In the genomic region with DNA sequence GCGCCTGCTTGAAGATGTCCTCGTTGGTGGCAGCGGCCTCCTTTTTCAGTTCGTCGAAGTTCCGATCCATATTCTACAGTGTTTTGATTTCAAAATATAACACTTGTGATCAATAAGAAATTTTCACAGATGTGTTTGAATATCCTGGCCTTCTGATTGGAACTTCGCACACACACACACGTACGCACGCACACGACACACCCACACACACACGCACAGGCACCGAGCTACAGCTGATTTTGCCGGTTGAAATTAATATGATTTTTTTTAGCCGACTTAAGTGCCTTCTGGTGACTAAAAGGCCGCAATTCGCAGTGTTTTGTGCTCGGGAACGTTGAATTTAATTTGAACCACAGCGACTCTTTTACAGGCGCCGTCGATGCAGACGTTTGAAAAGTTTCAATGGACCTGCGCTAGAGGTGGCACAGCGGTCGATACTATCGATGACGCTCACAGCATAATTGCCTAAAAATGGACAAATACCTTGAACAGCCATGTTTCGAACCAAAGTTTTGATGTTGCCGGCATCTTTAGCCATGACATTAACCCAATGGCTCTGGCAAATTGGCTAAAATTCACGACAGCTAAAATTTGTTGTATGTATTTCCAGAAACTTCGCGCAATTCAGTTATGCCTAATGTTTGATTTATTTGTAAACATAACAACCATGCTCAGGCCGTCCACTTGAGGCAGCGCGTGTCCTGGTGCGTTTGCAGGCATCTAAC, we compare ENCODE assay signal across 4 fruit fly cellular contexts.
TF ChIP-seq lines count a peak whose summit lies in the region.

A gene (minus strand): TSS at position 415 of the 725 bp plus-strand sequence.

TF ChIP-seq in whole organism, adult, 20 proteins besides CTCF, POLR2A, EP300 and RAD21 (continued from another document):
- peak; percentile 22 for TF ChIP-seq pad (GFP tag; optimal IDR thresholded peaks at IDR 0.05; lab: Kevin White, UChicago)
- no peak for TF ChIP-seq CG5204 (GFP tag; optimal IDR thresholded peaks at IDR 0.05; lab: Kevin White, UChicago)
- no peak for TF ChIP-seq CG7045 (GFP tag; optimal IDR thresholded peaks at IDR 0.05; lab: Kevin White, UChicago)
- peak; percentile 33 for TF ChIP-seq CG14711 (tag; optimal IDR thresholded peaks at IDR 0.05; lab: Kevin White, UChicago)

TF ChIP-seq in whole organism, embryonic, 481 proteins besides CTCF, POLR2A, EP300 and RAD21 (continued from another document and continues in another):
- TF ChIP-seq gce (GFP tag; IDR thresholded peaks at IDR 0.05; lab: Robert Waterston, UW) (no peak), CG42726 (GFP tag; IDR thresholded peaks at IDR 0.05; lab: Robert Waterston, UW; ENCODE audit: partially characterized antibody) (peak; percentile 95), hb (GFP tag; IDR thresholded peaks at IDR 0.05; lab: Robert Waterston, UW; ENCODE audit: partially characterized antibody) (peak; percentile 79), tup (GFP tag; optimal IDR thresholded peaks at IDR 0.05; lab: Kevin White, UChicago) (no peak), CG10462 (GFP tag; optimal IDR thresholded peaks at IDR 0.05; lab: Kevin White, UChicago) (no peak), pan (optimal IDR thresholded peaks at IDR 0.05; lab: Kevin White, UChicago) (no peak), pan (GFP tag; optimal IDR thresholded peaks at IDR 0.05 in 1 of 2, IDR thresholded peaks at IDR 0.05 in 1 of 2) (peak in 1 of 2 experiments; percentile 88), croc (GFP tag; conservative IDR thresholded peaks at IDR 0.05; lab: Robert Waterston, UW) (no peak), gsb (GFP tag; IDR thresholded peaks at IDR 0.05; lab: Robert Waterston, UW) (no peak), E2f1 (GFP tag; IDR thresholded peaks at IDR 0.05; lab: Robert Waterston, UW) (no peak), CG11695 (GFP tag; IDR thresholded peaks at IDR 0.05; lab: Robert Waterston, UW) (no peak), tio (GFP tag; optimal IDR thresholded peaks at IDR 0.05; lab: Kevin White, UChicago) (no peak), GATAe (GFP tag; conservative IDR thresholded peaks at IDR 0.05; lab: Robert Waterston, UW) (no peak), CG10321 (GFP tag; IDR thresholded peaks at IDR 0.05; lab: Robert Waterston, UW) (no peak), CG11456 (GFP tag; IDR thresholded peaks at IDR 0.05; lab: Robert Waterston, UW) (no peak), br (optimal IDR thresholded peaks at IDR 0.05; lab: Kevin White, UChicago) (no peak), CG6689 (GFP tag; IDR thresholded peaks at IDR 0.05; lab: Robert Waterston, UW) (no peak), CG6272 (GFP tag; IDR thresholded peaks at IDR 0.05; lab: Robert Waterston, UW) (0 out of 2 replicates have a peak, but pooled peaks have one; percentile 46), hth (optimal IDR thresholded peaks at IDR 0.05; lab: Kevin White, UChicago) (no peak), CG12104 (GFP tag; optimal IDR thresholded peaks at IDR 0.05; lab: Kevin White, UChicago) (no peak), CG14710 (tag; optimal IDR thresholded peaks at IDR 0.05; lab: Kevin White, UChicago) (peak; percentile 68), eve (GFP tag; optimal IDR thresholded peaks at IDR 0.05; lab: Kevin White, UChicago) (no peak), slbo (GFP tag; IDR thresholded peaks at IDR 0.05; lab: Robert Waterston, UW) (peak; percentile 51; the same call in 1 of the 2 replicates), CG11247 (GFP tag; IDR thresholded peaks at IDR 0.05; lab: Robert Waterston, UW) (no peak), CG30020 (tag; optimal IDR thresholded peaks at IDR 0.05; lab: Kevin White, UChicago) (peak; percentile 22), vnd (GFP tag; IDR thresholded peaks at IDR 0.05; lab: Robert Waterston, UW; ENCODE audit: partially characterized antibody) (peak; percentile 80), Aef1 (GFP tag; IDR thresholded peaks at IDR 0.05; lab: Robert Waterston, UW) (0 out of 3 replicates have a peak, but pooled peaks have one; percentile 26), CG10959 (GFP tag; IDR thresholded peaks at IDR 0.05; lab: Robert Waterston, UW) (no peak), lilli (GFP tag; optimal IDR thresholded peaks at IDR 0.05; lab: Kevin White, UChicago) (peak; percentile 32), Rfx (GFP tag; IDR thresholded peaks at IDR 0.05; lab: Robert Waterston, UW) (peak; percentile 50; the same call in 1 of the 2 replicates), CG7271 (tag; optimal IDR thresholded peaks at IDR 0.05; lab: Kevin White, UChicago) (no peak), CG15696 (tag; optimal IDR thresholded peaks at IDR 0.05; lab: Kevin White, UChicago) (no peak), ERR (GFP tag; optimal IDR thresholded peaks at IDR 0.05; lab: Kevin White, UChicago) (peak; percentile 44), z (GFP tag; IDR thresholded peaks at IDR 0.05; lab: Robert Waterston, UW) (no peak), Lim3 (GFP tag; IDR thresholded peaks at IDR 0.05; lab: Robert Waterston, UW) (no peak), CG6765 (GFP tag; optimal IDR thresholded peaks at IDR 0.05; lab: Kevin White, UChicago) (no peak), CG15514 (GFP tag; optimal IDR thresholded peaks at IDR 0.05; lab: Kevin White, UChicago) (peak; percentile 84), rib (GFP tag; IDR thresholded peaks at IDR 0.05; lab: Robert Waterston, UW) (no peak), CG2202 (tag; optimal IDR thresholded peaks at IDR 0.05; lab: Kevin White, UChicago) (no peak)

TF ChIP-seq in whole organism, prepupa, 60 proteins besides CTCF, POLR2A, EP300 and RAD21 (continued from another document):
- TF ChIP-seq CG8319 (GFP tag; optimal IDR thresholded peaks at IDR 0.05; lab: Kevin White, UChicago) (no peak), Ets21C (GFP tag; optimal IDR thresholded peaks at IDR 0.05; lab: Kevin White, UChicago) (no peak), CG11762 (GFP tag; optimal IDR thresholded peaks at IDR 0.05; lab: Kevin White, UChicago; ENCODE audit: insufficient read depth) (no peak), CG3919 (GFP tag; optimal IDR thresholded peaks at IDR 0.05; lab: Kevin White, UChicago) (peak; percentile 21), CG6854 (GFP tag; optimal IDR thresholded peaks at IDR 0.05; lab: Kevin White, UChicago) (peak; percentile 54), Eip75B (GFP tag; optimal IDR thresholded peaks at IDR 0.05; lab: Kevin White, UChicago) (no peak), topi (GFP tag; optimal IDR thresholded peaks at IDR 0.05; lab: Kevin White, UChicago) (peak; percentile 12), Ets96B (tag; optimal IDR thresholded peaks at IDR 0.05; lab: Kevin White, UChicago) (no peak)

TF ChIP-seq in whole organism, pupa, 21 proteins besides CTCF, POLR2A, EP300 and RAD21 (continued from another document):
- 0 out of 2 replicates have a peak, but pooled peaks have one; percentile 12 for TF ChIP-seq CG12605 (GFP tag; IDR thresholded peaks at IDR 0.05; lab: Robert Waterston, UW)
- no peak for TF ChIP-seq fd96Ca (GFP tag; IDR thresholded peaks at IDR 0.05; lab: Robert Waterston, UW)
